Fruit fly (Drosophila melanogaster): ENCODE measurements around the gene CG34002.

The CG34002 gene

DNA sequence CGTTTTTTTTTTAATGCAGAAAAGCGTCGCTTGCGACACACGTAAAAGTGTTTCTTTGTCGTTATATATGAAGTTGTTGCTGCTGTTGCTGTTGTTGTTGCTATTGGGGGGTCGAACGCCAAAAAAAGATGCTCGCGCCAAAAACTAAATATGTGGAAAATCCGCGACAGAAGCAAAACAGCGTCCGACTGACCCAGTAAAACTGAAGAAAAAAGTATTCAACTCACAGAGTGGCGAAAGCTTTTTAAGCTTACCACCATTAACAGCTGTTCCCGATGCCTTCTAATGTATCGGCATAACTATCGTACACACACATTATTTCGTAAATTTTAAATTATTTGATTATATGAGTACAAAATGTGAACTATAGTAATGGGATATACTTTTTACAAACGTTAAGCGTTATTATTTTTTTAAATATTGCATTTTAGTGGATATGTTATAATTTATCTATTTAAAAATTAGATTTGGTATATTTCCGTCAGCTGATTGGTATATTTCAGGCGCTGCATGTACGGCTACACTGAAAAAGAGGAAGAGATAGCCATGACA lies 49.4 kb downstream of the CG34002 start, which contains the start of the genes Prestin and Wdr92 (continued):
- TF ChIP-seq CG32006 (GFP tag; optimal IDR thresholded peaks at IDR 0.05) (no peak), CG34406 (GFP tag; optimal IDR thresholded peaks at IDR 0.05) (no peak), CG10669 (GFP tag; optimal IDR thresholded peaks at IDR 0.05) (peak; percentile 30), Hr38 (GFP tag; optimal IDR thresholded peaks at IDR 0.05) (no peak), CG31627 (GFP tag; optimal IDR thresholded peaks at IDR 0.05) (no peak), fd59A (GFP tag; optimal IDR thresholded peaks at IDR 0.05) (no peak), CG6854 (GFP tag; optimal IDR thresholded peaks at IDR 0.05) (peak; percentile 82), svp (GFP tag) (peak; percentile 92), CG10631 (GFP tag; optimal IDR thresholded peaks at IDR 0.05) (no peak), topi (GFP tag; optimal IDR thresholded peaks at IDR 0.05) (peak; percentile 24), CG8319 (GFP tag; optimal IDR thresholded peaks at IDR 0.05) (no peak), CG11762 (GFP tag; optimal IDR thresholded peaks at IDR 0.05; ENCODE audit: insufficient read depth) (no peak), net (GFP tag; optimal IDR thresholded peaks at IDR 0.05) (no peak), lz (GFP tag; optimal IDR thresholded peaks at IDR 0.05) (no peak), CG6792 (GFP tag; optimal IDR thresholded peaks at IDR 0.05) (no peak), Sox15 (GFP tag; optimal IDR thresholded peaks at IDR 0.05) (no peak), Eip75B (GFP tag; optimal IDR thresholded peaks at IDR 0.05) (peak; percentile 50), Smox (GFP tag; optimal IDR thresholded peaks at IDR 0.05) (peak; percentile 14), CG7368 (GFP tag; optimal IDR thresholded peaks at IDR 0.05) (peak; percentile 31), fkh (GFP tag; optimal IDR thresholded peaks at IDR 0.05) (no peak), spab (GFP tag; optimal IDR thresholded peaks at IDR 0.05) (no peak), CG11294 (GFP tag; IDR thresholded peaks at IDR 0.05) (no peak), acj6 (GFP tag; optimal IDR thresholded peaks at IDR 0.05) (no peak), dac (GFP tag; optimal IDR thresholded peaks at IDR 0.05) (no peak), pdm3 (GFP tag; optimal IDR thresholded peaks at IDR 0.05) (no peak)

Measured in whole organism, prepupa.